Fruit fly (Drosophila melanogaster) whole organism, prepupa: ENCODE measurements around the gene CG4820.

Experiments
- CG10631 ChIP-seq: fragments of 200-800 bp; sonication (Bioruptor generic); optimal IDR thresholded peaks from 2 replicates; lab custom pipeline; 2016; ENCODE audit warnings: missing biosample characterization, missing genetic modification characterization
- CG34406 ChIP-seq: fragments of 200-800 bp; sonication (Bioruptor generic); optimal IDR thresholded peaks from 3 replicates; lab custom pipeline; 2016; ENCODE audit warnings: missing biosample characterization, missing genetic modification characterization
- CG6163 ChIP-seq: fragments of 200-800 bp; sonication (Bioruptor generic); IDR thresholded peaks from 3 replicates; pipeline ENCODE4 v1.3.6; 2022; ENCODE audit warnings: missing biosample characterization, missing genetic modification characterization
- CG6808 ChIP-seq: fragments of 200-800 bp; sonication (Bioruptor generic); optimal IDR thresholded peaks from 3 replicates; lab custom pipeline; 2017; ENCODE audit warnings: missing biosample characterization, missing genetic modification characterization, mild to moderate bottlenecking, moderate library complexity, missing genetic modification reagents
- CG6854 ChIP-seq: fragments of 200-800 bp; sonication (Bioruptor generic); optimal IDR thresholded peaks from 2 replicates; lab custom pipeline; 2017; ENCODE audit warnings: missing biosample characterization, mild to moderate bottlenecking, missing genetic modification characterization
- Eip78C ChIP-seq: fragments of 200-800 bp; sonication (Bioruptor generic); peaks from one replicate; lab custom pipeline; 2016; ENCODE audit warnings: missing biosample characterization, missing genetic modification characterization
- Hr39 ChIP-seq: fragments of 200-800 bp; sonication (Bioruptor generic); optimal IDR thresholded peaks from 2 replicates; lab custom pipeline; 2016; ENCODE audit warnings: missing biosample characterization, missing genetic modification characterization
- Sox102F ChIP-seq: fragments of 200-800 bp; sonication (Bioruptor generic); optimal IDR thresholded peaks from 2 replicates; lab custom pipeline; 2016; ENCODE audit warnings: missing biosample characterization, mild to moderate bottlenecking, missing genetic modification characterization
- dac ChIP-seq: fragments of 200-800 bp; sonication (Bioruptor generic); optimal IDR thresholded peaks from 2 replicates; lab custom pipeline; 2017; ENCODE audit warnings: missing biosample characterization, mild to moderate bottlenecking, missing genetic modification characterization
- net ChIP-seq: fragments of 200-800 bp; sonication (Bioruptor generic); optimal IDR thresholded peaks from 3 replicates; lab custom pipeline; 2016; ENCODE audit warnings: missing biosample characterization, missing genetic modification characterization
- pdm3 ChIP-seq: fragments of 200-800 bp; sonication (Bioruptor generic); optimal IDR thresholded peaks from 3 replicates; lab custom pipeline; 2016; ENCODE audit warnings: missing biosample characterization, missing genetic modification characterization
- salr ChIP-seq, 2 experiments: fragments of 200-800 bp; sonication (Bioruptor generic); optimal IDR thresholded peaks; 3 replicates each; lab custom pipeline; 2016 to 2018; ENCODE audit warnings: missing biosample characterization in 2 of 2, missing genetic modification characterization in 2 of 2, mild to moderate bottlenecking in 1 of 2
- svp ChIP-seq: fragments of 200-800 bp; sonication (Bioruptor generic); peaks from one replicate; lab custom pipeline; 2016; ENCODE audit warnings: missing biosample characterization, missing genetic modification characterization

dm6 chr3R:11209801-11210402 lies 6.4 kb upstream of the CG4820 start, which contains the start of the genes SdhC and Tctp:
- TF ChIP-seq CG6854 (GFP tag; lab: Kevin White, UChicago) (peak; percentile 66), Eip78C (GFP tag; lab: Kevin White, UChicago) (peak; percentile 85), CG10631 (GFP tag; lab: Kevin White, UChicago) (peak; percentile 62), net (GFP tag; lab: Kevin White, UChicago) (peak; percentile 5), CG6163 (GFP tag; lab: Robert Waterston, UW) (peak; percentile 42; the same call in 2 of the 3 replicates), dac (GFP tag; lab: Kevin White, UChicago) (no peak), CG34406 (GFP tag; lab: Kevin White, UChicago) (peak; percentile 33), Sox102F (GFP tag; lab: Kevin White, UChicago) (peak; percentile 42), salr (GFP tag; optimal IDR thresholded peaks at IDR 0.05; lab: Kevin White, UChicago) (peak in 1 of 2 experiments; percentile 10), CG6808 (GFP tag; lab: Kevin White, UChicago) (peak; percentile 12), svp (GFP tag; lab: Kevin White, UChicago) (peak; percentile 74), pdm3 (GFP tag; lab: Kevin White, UChicago) (peak; percentile 52), Hr39 (GFP tag; lab: Kevin White, UChicago) (peak; percentile 12)
